Fruit fly (Drosophila melanogaster) whole organism, embryonic: ENCODE results near the gene CG33543.

Experiments used
- ATbp ChIP-seq: fragments of 200-800 bp; sonication (Bioruptor generic); optimal IDR thresholded peaks from 2 replicates; lab custom pipeline; 2017; ENCODE audit warnings: missing biosample characterization, mild to moderate bottlenecking, missing genetic modification characterization, missing genetic modification reagents
- Atf-2 ChIP-seq: fragments of 200-800 bp; sonication (Bioruptor generic); optimal IDR thresholded peaks from 2 replicates; lab custom pipeline; 2016; ENCODE audit warnings: missing biosample characterization, missing genetic modification characterization
- Atf3 ChIP-seq: fragments of 200-800 bp; sonication (Bioruptor generic); optimal IDR thresholded peaks from 3 replicates; lab custom pipeline; 2016; ENCODE audit warnings: missing biosample characterization, missing genetic modification characterization
- Blimp-1 ChIP-seq: fragments of 200-800 bp; sonication (Bioruptor generic); optimal IDR thresholded peaks from 3 replicates; lab custom pipeline; 2018; ENCODE audit warnings: missing biosample characterization, missing genetic modification characterization, mild to moderate bottlenecking, moderate library complexity, missing genetic modification reagents
- CG10209 ChIP-seq: fragments of 200-800 bp; sonication (Bioruptor generic); optimal IDR thresholded peaks from 3 replicates; lab custom pipeline; 2017; ENCODE audit warnings: missing biosample characterization, mild to moderate bottlenecking, missing genetic modification characterization, missing genetic modification reagents
- CG11247 ChIP-seq: fragments of 200-800 bp; sonication (Bioruptor generic); IDR thresholded peaks from 2 replicates; pipeline ENCODE4 v1.3.6; 2022; ENCODE audit warnings: missing biosample characterization, missing genetic modification characterization
- CG11504 ChIP-seq: fragments of 200-800 bp; sonication (Bioruptor generic); optimal IDR thresholded peaks from 3 replicates; lab custom pipeline; 2019; ENCODE audit warnings: missing biosample characterization, mild to moderate bottlenecking, missing genetic modification characterization, moderate library complexity
- CG11696 ChIP-seq: fragments of 200-800 bp; sonication (Bioruptor generic); IDR thresholded peaks from 2 replicates; pipeline ENCODE4 v1.3.6; 2022; ENCODE audit warnings: missing biosample characterization, missing genetic modification characterization
- CG13296 ChIP-seq: fragments of 200-800 bp; sonication (Bioruptor generic); optimal IDR thresholded peaks from 3 replicates; lab custom pipeline; 2018; ENCODE audit warnings: missing biosample characterization, mild to moderate bottlenecking, missing genetic modification characterization
- CG14050 ChIP-seq: fragments of 200-800 bp; sonication (Bioruptor generic); IDR thresholded peaks from 3 replicates; pipeline ENCODE4 v1.3.6; 2022; ENCODE audit warnings: missing biosample characterization, missing genetic modification characterization
- CG17912 ChIP-seq: fragments of 200-800 bp; sonication (Bioruptor generic); optimal IDR thresholded peaks from 2 replicates; lab custom pipeline; 2018; ENCODE audit warnings: missing biosample characterization, mild to moderate bottlenecking, missing genetic modification characterization
- CG1792 ChIP-seq: fragments of 200-800 bp; sonication (Bioruptor generic); optimal IDR thresholded peaks from 2 replicates; lab custom pipeline; 2016; ENCODE audit warnings: missing biosample characterization, missing genetic modification characterization
- CG2120 ChIP-seq: fragments of 200-800 bp; sonication (Bioruptor generic); optimal IDR thresholded peaks from 3 replicates; lab custom pipeline; 2016; ENCODE audit warnings: missing biosample characterization, missing genetic modification characterization
- CG2199 ChIP-seq: fragments of 200-800 bp; sonication (Bioruptor generic); IDR thresholded peaks from 3 replicates; pipeline ENCODE4 v1.3.6; 2022; ENCODE audit warnings: missing biosample characterization, missing genetic modification characterization
- CG2678 ChIP-seq: fragments of 200-800 bp; sonication (Bioruptor generic); optimal IDR thresholded peaks from 3 replicates; lab custom pipeline; 2019; ENCODE audit warnings: missing biosample characterization, mild to moderate bottlenecking, missing genetic modification characterization, moderate library complexity
- CG3163 ChIP-seq: fragments of 200-800 bp; sonication (Bioruptor generic); optimal IDR thresholded peaks from 3 replicates; lab custom pipeline; 2016; ENCODE audit warnings: missing biosample characterization, missing genetic modification characterization
- CG33213 ChIP-seq: fragments of 200-800 bp; sonication (Bioruptor generic); optimal IDR thresholded peaks from 3 replicates; lab custom pipeline; 2016; ENCODE audit warnings: missing biosample characterization, missing genetic modification characterization
- CG34376 ChIP-seq: fragments of 200-800 bp; sonication (Bioruptor generic); optimal IDR thresholded peaks from 2 replicates; lab custom pipeline; 2018; ENCODE audit warnings: missing biosample characterization, mild to moderate bottlenecking, missing genetic modification characterization
- CG3847 ChIP-seq: fragments of 200-800 bp; sonication (Bioruptor generic); IDR thresholded peaks from 2 replicates; pipeline ENCODE4 v1.3.6; 2022; ENCODE audit warnings: missing biosample characterization, missing genetic modification characterization
- CG7556 ChIP-seq: fragments of 200-800 bp; sonication (Bioruptor generic); optimal IDR thresholded peaks from 2 replicates; lab custom pipeline; 2017; ENCODE audit warnings: missing biosample characterization, mild to moderate bottlenecking, missing genetic modification characterization
- CG7928 ChIP-seq: fragments of 200-800 bp; sonication (Bioruptor generic); optimal IDR thresholded peaks from 2 replicates; lab custom pipeline; 2017; ENCODE audit warnings: missing biosample characterization, mild to moderate bottlenecking, missing genetic modification characterization
- D19A ChIP-seq: fragments of 200-800 bp; optimal IDR thresholded peaks from 3 replicates; lab custom pipeline; 2019; ENCODE audit warnings: missing biosample characterization, mild to moderate bottlenecking, missing genetic modification characterization, moderate library complexity
- Dad ChIP-seq: fragments of 200-800 bp; sonication (Bioruptor generic); optimal IDR thresholded peaks from 3 replicates; lab custom pipeline; 2016; ENCODE audit warnings: missing biosample characterization, missing genetic modification characterization
- E2f1 ChIP-seq: fragments of 200-800 bp; sonication (Bioruptor generic); IDR thresholded peaks from 2 replicates; pipeline ENCODE4 v1.3.6; 2022; ENCODE audit warnings: missing biosample characterization, missing genetic modification characterization
- Hr51 ChIP-seq, 2 experiments: fragments of 200-800 bp; sonication (Bioruptor generic); optimal IDR thresholded peaks; 2 replicates in 1 of 2; 3 replicates in 1 of 2; lab custom pipeline; 2016 to 2018; ENCODE audit warnings: missing biosample characterization in 2 of 2, missing genetic modification characterization in 2 of 2, mild to moderate bottlenecking in 1 of 2, moderate library complexity in 1 of 2
- Lim3 ChIP-seq: fragments of 200-800 bp; sonication (Bioruptor generic); IDR thresholded peaks from 2 replicates; pipeline ENCODE4 v1.3.6; 2022; ENCODE audit warnings: missing biosample characterization, missing genetic modification characterization
- MTF-1 ChIP-seq: fragments of 200-800 bp; sonication (Bioruptor generic); optimal IDR thresholded peaks from 2 replicates; lab custom pipeline; 2018; ENCODE audit warnings: missing biosample characterization, mild to moderate bottlenecking, missing genetic modification characterization, borderline replicate concordance
- Mad ChIP-seq: fragments of 200-800 bp; sonication (Bioruptor generic); optimal IDR thresholded peaks from 2 replicates; lab custom pipeline; 2016; ENCODE audit warnings: missing biosample characterization, missing genetic modification characterization
- Oli ChIP-seq: fragments of 200-800 bp; sonication (Bioruptor generic); optimal IDR thresholded peaks from 2 replicates; lab custom pipeline; 2018; ENCODE audit warnings: missing biosample characterization, mild to moderate bottlenecking, missing genetic modification characterization, moderate library complexity
- PHDP ChIP-seq: fragments of 200-800 bp; sonication (Bioruptor generic); optimal IDR thresholded peaks from 3 replicates; lab custom pipeline; 2018; ENCODE audit warnings: missing biosample characterization, mild to moderate bottlenecking, missing genetic modification characterization, moderate library complexity
- Rfx ChIP-seq: fragments of 200-800 bp; sonication (Bioruptor generic); IDR thresholded peaks from 2 replicates; pipeline ENCODE4 v1.3.6; 2022; ENCODE audit warnings: missing biosample characterization, missing genetic modification characterization
- cwo ChIP-seq: fragments of 200-800 bp; sonication (Bioruptor generic); optimal IDR thresholded peaks from 3 replicates; lab custom pipeline; 2017; ENCODE audit warnings: missing biosample characterization, missing genetic modification characterization, mild to moderate bottlenecking, moderate library complexity, missing genetic modification reagents
- da ChIP-seq: fragments of 200-800 bp; sonication (Bioruptor generic); optimal IDR thresholded peaks from 2 replicates; lab custom pipeline; 2016; ENCODE audit warnings: missing biosample characterization, missing genetic modification characterization
- dan ChIP-seq: fragments of 200-800 bp; sonication (Bioruptor generic); IDR thresholded peaks from 2 replicates; pipeline ENCODE4 v1.3.6; 2022; ENCODE audit warnings: missing biosample characterization, missing genetic modification characterization
- ems ChIP-seq: fragments of 200-800 bp; sonication (Bioruptor generic); optimal IDR thresholded peaks from 3 replicates; lab custom pipeline; 2016; ENCODE audit warnings: missing biosample characterization, missing genetic modification characterization
- fu2 ChIP-seq: fragments of 200-800 bp; sonication (Bioruptor generic); optimal IDR thresholded peaks from 2 replicates; lab custom pipeline; 2016; ENCODE audit warnings: missing biosample characterization, missing genetic modification characterization
- kay ChIP-seq: fragments of 200-800 bp; sonication (Bioruptor generic); optimal IDR thresholded peaks from 2 replicates; lab custom pipeline; 2016; ENCODE audit warnings: missing biosample characterization, missing genetic modification characterization
- lola ChIP-seq, 3 experiments: fragments of >200 bp in 2 of 3; fragments of 200-800 bp in 1 of 3; sonication (Bioruptor generic) in 1 of 3; optimal IDR thresholded peaks; 2 replicates each; lab custom pipeline; 2017 to 2019; ENCODE audit warnings: missing biosample characterization in 3 of 3, missing genetic modification characterization in 3 of 3, mild to moderate bottlenecking in 1 of 3, moderate library complexity in 1 of 3
- mam ChIP-seq: fragments of 200-800 bp; sonication (Bioruptor generic); optimal IDR thresholded peaks from 3 replicates; lab custom pipeline; 2016; ENCODE audit warnings: missing biosample characterization, missing genetic modification characterization
- mld ChIP-seq: fragments of 200-800 bp; sonication (Bioruptor generic); IDR thresholded peaks from 3 replicates; pipeline ENCODE4 v1.3.6; 2022; ENCODE audit warnings: missing biosample characterization, missing genetic modification characterization; ENCODE audit not compliant: partially characterized antibody
- org-1 ChIP-seq: fragments of 200-800 bp; sonication (Bioruptor generic); optimal IDR thresholded peaks from 2 replicates; lab custom pipeline; 2017; ENCODE audit warnings: missing biosample characterization, missing genetic modification characterization
- otp ChIP-seq: fragments of 200-800 bp; sonication (Bioruptor generic); IDR thresholded peaks from 3 replicates; pipeline ENCODE4, ENCODE4 v1.3.6; 2022; ENCODE audit warnings: missing biosample characterization, missing genetic modification characterization
- pzg ChIP-seq: fragments of 200-800 bp; sonication (Bioruptor generic); optimal IDR thresholded peaks from 3 replicates; lab custom pipeline; 2018; ENCODE audit warnings: missing biosample characterization, mild to moderate bottlenecking, missing genetic modification characterization, moderate library complexity
- sisA ChIP-seq: fragments of 200-800 bp; sonication (Bioruptor generic); IDR thresholded peaks from 2 replicates; pipeline ENCODE4 v1.3.6; 2022; ENCODE audit warnings: missing biosample characterization, missing genetic modification characterization
- slbo ChIP-seq: fragments of 200-800 bp; sonication (Bioruptor generic); IDR thresholded peaks from 2 replicates; pipeline ENCODE4 v1.3.6; 2022; ENCODE audit warnings: missing biosample characterization, missing genetic modification characterization
- sob ChIP-seq: fragments of 200-800 bp; sonication (Bioruptor generic); IDR thresholded peaks from 2 replicates; pipeline ENCODE4 v1.3.6; 2022; ENCODE audit warnings: missing biosample characterization, missing genetic modification characterization
- tin ChIP-seq: fragments of 200-800 bp; sonication (Bioruptor generic); optimal IDR thresholded peaks from 3 replicates; lab custom pipeline; 2016; ENCODE audit warnings: missing biosample characterization, missing genetic modification characterization
- zen2 ChIP-seq: fragments of 200-800 bp; sonication (Bioruptor generic); IDR thresholded peaks from 3 replicates; pipeline ENCODE4 v1.3.6; 2022; ENCODE audit warnings: missing biosample characterization, missing genetic modification characterization; ENCODE audit not compliant: partially characterized antibody

CG33543 gene

DNA sequence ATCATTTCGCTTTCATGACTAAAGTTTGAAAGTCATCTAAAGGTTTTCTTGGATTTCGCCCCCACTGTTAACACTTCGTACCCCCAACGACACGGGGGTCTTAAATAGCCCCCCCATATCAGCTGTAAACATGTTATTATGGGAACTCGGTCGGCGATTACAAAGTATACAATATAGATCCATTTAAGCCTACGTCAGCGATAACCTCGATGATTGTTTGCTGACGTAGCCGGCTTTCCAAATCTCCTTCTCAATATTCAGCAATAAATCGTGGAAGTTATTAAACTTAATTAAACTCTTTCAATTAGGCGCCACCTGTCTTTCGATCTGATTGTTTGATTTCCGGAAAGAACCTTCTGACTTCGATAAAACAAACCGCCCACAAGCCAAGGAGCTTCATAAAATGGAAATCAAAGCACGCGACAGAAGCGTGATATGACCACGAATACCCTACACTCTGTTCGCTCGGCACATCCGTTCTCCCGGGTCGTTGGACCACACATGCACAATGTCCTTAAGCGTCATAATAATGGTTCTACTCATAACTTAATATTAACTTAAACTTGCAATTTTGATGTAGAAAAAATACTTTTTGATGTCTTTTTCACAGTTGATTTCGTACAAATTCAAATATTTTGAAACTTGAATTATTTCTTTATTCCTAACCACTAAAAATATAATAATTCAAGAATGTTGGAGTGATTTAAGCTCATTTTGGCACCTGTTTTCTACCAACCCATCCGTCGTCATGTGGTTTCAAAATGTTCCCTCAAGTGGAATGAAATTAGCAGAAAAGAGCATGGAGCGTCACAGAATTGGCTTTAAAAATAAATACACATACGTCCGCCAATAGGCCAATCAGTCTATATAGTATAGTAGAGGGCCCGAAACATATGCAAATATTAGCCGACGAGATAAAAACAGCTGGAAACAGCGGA is 19.5 kb downstream of the CG33543 start (continued):
- TF ChIP-seq lola (GFP tag; optimal IDR thresholded peaks at IDR 0.05; lab: Kevin White, UChicago) (no peak), slbo (GFP tag; lab: Robert Waterston, UW) (peak; percentile 82), CG1792 (GFP tag; lab: Kevin White, UChicago) (peak; percentile 21), CG10209 (peak; percentile 38), CG3847 (peak; percentile 64), ATbp (GFP tag; lab: Kevin White, UChicago) (peak; percentile 2), CG14050 (GFP tag; lab: Robert Waterston, UW) (peak; percentile 52), CG11504 (tag; lab: Kevin White, UChicago) (peak; percentile 72), CG13296 (GFP tag; lab: Kevin White, UChicago) (peak; percentile 16), Hr51 (GFP tag; optimal IDR thresholded peaks at IDR 0.05; lab: Kevin White, UChicago) (peak in 1 of 2 experiments; percentile 67), Lim3 (GFP tag; lab: Robert Waterston, UW) (no peak), Blimp-1 (GFP tag; lab: Kevin White, UChicago) (peak; percentile 16), Oli (tag; lab: Kevin White, UChicago) (peak; percentile 64), da (GFP tag; lab: Kevin White, UChicago) (no peak), CG2120 (GFP tag; lab: Kevin White, UChicago) (peak; percentile 79), ems (GFP tag; lab: Kevin White, UChicago) (peak; percentile 41), fu2 (GFP tag; lab: Kevin White, UChicago) (peak; percentile 32), CG11696 (peak; percentile 42; the same call in 1 of the 2 replicates), zen2 (GFP tag; lab: Robert Waterston, UW) (no peak), CG2678 (peak; percentile 66), CG7928 (peak; percentile 30), CG3163 (GFP tag; lab: Kevin White, UChicago) (no peak), Dad (GFP tag; lab: Kevin White, UChicago) (peak; percentile 11), kay (GFP tag; lab: Kevin White, UChicago) (no peak), E2f1 (GFP tag; lab: Robert Waterston, UW) (peak; percentile 23; the same call in 1 of the 2 replicates), CG34376 (GFP tag; lab: Kevin White, UChicago) (peak; percentile 99), CG17912 (GFP tag; lab: Kevin White, UChicago) (no peak), org-1 (GFP tag; lab: Kevin White, UChicago) (no peak), Atf3 (GFP tag; lab: Kevin White, UChicago) (no peak), CG7556 (GFP tag; lab: Kevin White, UChicago) (peak; percentile 68), Atf-2 (GFP tag; lab: Kevin White, UChicago) (peak; percentile 15), tin (GFP tag; lab: Kevin White, UChicago) (peak; percentile 54), sisA (GFP tag; lab: Robert Waterston, UW) (peak; percentile 39; the same call in 1 of the 2 replicates), MTF-1 (GFP tag; lab: Kevin White, UChicago) (no peak), Mad (GFP tag; lab: Kevin White, UChicago) (peak; percentile 33), mam (GFP tag; lab: Kevin White, UChicago) (peak; percentile 42), Rfx (GFP tag; lab: Robert Waterston, UW) (peak; percentile 75), cwo (peak; percentile 95), pzg (GFP tag; lab: Kevin White, UChicago) (peak; percentile 5), CG33213 (GFP tag; lab: Kevin White, UChicago) (peak; percentile 14), dan (GFP tag; lab: Robert Waterston, UW) (no peak), CG11247 (GFP tag; lab: Robert Waterston, UW) (peak; percentile 59), PHDP (tag; lab: Kevin White, UChicago) (peak; percentile 36), otp (GFP tag; lab: Robert Waterston, UW) (0 out of 3 replicates have a peak, but pooled peaks have one; percentile 49), sob (GFP tag; lab: Robert Waterston, UW) (peak; percentile 49), mld (GFP tag; lab: Robert Waterston, UW) (no peak), D19A (tag; lab: Kevin White, UChicago) (peak; percentile 42), CG2199 (no peak)
